Worm (Caenorhabditis elegans): Measurements from ENCODE around the gene cka-2.

DNA sequence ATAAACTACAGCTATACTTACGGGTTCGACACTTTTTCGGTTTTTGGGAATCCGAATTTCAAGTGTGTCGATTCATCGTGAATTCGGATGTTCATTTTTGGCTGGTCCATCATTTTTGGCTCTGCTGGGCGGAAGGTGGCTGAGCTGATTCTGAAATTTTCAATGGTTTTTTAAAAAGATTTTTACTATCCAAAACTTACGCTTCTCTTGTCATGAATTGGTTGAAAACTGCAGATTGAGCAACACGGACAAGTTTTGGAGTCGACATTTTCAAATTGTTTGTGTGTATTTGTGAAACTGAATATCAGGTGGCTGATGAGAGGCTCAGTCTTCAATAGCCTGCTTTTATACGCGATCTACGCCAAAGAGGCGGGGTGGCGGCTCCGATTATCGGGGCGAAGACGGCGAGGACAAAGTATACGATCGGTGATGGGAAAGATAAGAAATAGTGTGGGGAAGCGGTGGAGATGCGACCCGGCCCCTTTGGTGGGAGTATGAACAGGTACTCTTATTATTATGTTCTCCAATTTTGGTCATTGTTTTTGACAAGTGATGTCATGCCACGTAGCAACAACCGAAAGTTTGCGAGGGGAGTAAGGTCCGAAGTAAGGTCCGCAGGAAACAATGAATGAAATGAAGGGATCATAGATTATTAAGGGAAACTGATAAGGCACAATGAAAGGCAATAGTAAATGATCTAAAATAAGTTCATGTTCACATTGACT lies 38.9 kb upstream of the cka-2 start, which contains the start of gene F48D6.4:
- TF ChIP-seq ztf-23 (GFP tag; IDR thresholded peaks at IDR 0.05) = no peak
- TF ChIP-seq med-1 (GFP tag; optimal IDR thresholded peaks at IDR 0.05; ENCODE audit: insufficient read depth) = no peak
- no peak for TF ChIP-seq flt-1 (GFP tag; IDR thresholded peaks at IDR 0.05)
